Fruit fly (Drosophila melanogaster): Measurements from ENCODE around the gene CG32191.

Gene CG32191

dm6 chr3L:17846982-17847355, 38.0 kb upstream of the CG32191 start:
- peak; percentile 46 for TF ChIP-seq Eip78C (GFP tag)
- TF ChIP-seq CG7368 (GFP tag; optimal IDR thresholded peaks at IDR 0.05): no peak
- no peak for TF ChIP-seq CG6854 (GFP tag; optimal IDR thresholded peaks at IDR 0.05)
- no peak for TF ChIP-seq fkh (GFP tag; optimal IDR thresholded peaks at IDR 0.05)
- TF ChIP-seq CG16779 (tag; optimal IDR thresholded peaks at IDR 0.05): no peak
- TF ChIP-seq esn (GFP tag; optimal IDR thresholded peaks at IDR 0.05): peak; percentile 15
- no peak for TF ChIP-seq Hr38 (GFP tag; optimal IDR thresholded peaks at IDR 0.05)
- no peak for TF ChIP-seq Sox14 (GFP tag; optimal IDR thresholded peaks at IDR 0.05)
- TF ChIP-seq Met (GFP tag; optimal IDR thresholded peaks at IDR 0.05): no peak
- TF ChIP-seq CG8119 (GFP tag; IDR thresholded peaks at IDR 0.05): no peak
- TF ChIP-seq vri (GFP tag; optimal IDR thresholded peaks at IDR 0.05): peak; percentile 87
- no peak for TF ChIP-seq Eip75B (GFP tag; optimal IDR thresholded peaks at IDR 0.05)
- peak; percentile 0 for TF ChIP-seq CG31627 (GFP tag; optimal IDR thresholded peaks at IDR 0.05)
- no peak for TF ChIP-seq CG10669 (GFP tag; optimal IDR thresholded peaks at IDR 0.05)
- no peak for TF ChIP-seq CG4318 (GFP tag; optimal IDR thresholded peaks at IDR 0.05)

- TF ChIP-seq CG16779 (tag; optimal IDR thresholded peaks at IDR 0.05): no peak
- no peak for TF ChIP-seq CG8319 (GFP tag; optimal IDR thresholded peaks at IDR 0.05)
- no peak for TF ChIP-seq Hr39 (GFP tag; optimal IDR thresholded peaks at IDR 0.05)
- TF ChIP-seq Hr4 (GFP tag; optimal IDR thresholded peaks at IDR 0.05): no peak
- peak; percentile 69 for TF ChIP-seq svp (GFP tag)
- TF ChIP-seq spab (GFP tag; optimal IDR thresholded peaks at IDR 0.05): no peak
- no peak for TF ChIP-seq Smox (GFP tag; optimal IDR thresholded peaks at IDR 0.05)
- peak; percentile 23 for TF ChIP-seq vri (GFP tag; optimal IDR thresholded peaks at IDR 0.05)
- TF ChIP-seq cyc (GFP tag; optimal IDR thresholded peaks at IDR 0.05): peak; percentile 2
- no peak for TF ChIP-seq Gug (GFP tag; IDR thresholded peaks at IDR 0.05)
- TF ChIP-seq Eip75B (GFP tag; optimal IDR thresholded peaks at IDR 0.05): no peak
- TF ChIP-seq Eip78C (GFP tag): peak; percentile 56
- no peak for TF ChIP-seq CG31627 (GFP tag; optimal IDR thresholded peaks at IDR 0.05)
- peak; percentile 19 for TF ChIP-seq lz (GFP tag; optimal IDR thresholded peaks at IDR 0.05)
- no peak for TF ChIP-seq pdm3 (GFP tag; optimal IDR thresholded peaks at IDR 0.05)
- TF ChIP-seq salr (GFP tag; optimal IDR thresholded peaks at IDR 0.05): no peak
- TF ChIP-seq CG15336 (GFP tag; IDR thresholded peaks at IDR 0.05): peak; percentile 51; the same call in 1 of the 2 replicates
- TF ChIP-seq CG11762 (GFP tag; optimal IDR thresholded peaks at IDR 0.05; ENCODE audit: insufficient read depth): no peak
- peak; percentile 29; the same call in 1 of the 3 replicates for TF ChIP-seq eg (GFP tag; IDR thresholded peaks at IDR 0.05)
- peak in 1 of 2 experiments; percentile 64 for TF ChIP-seq ss (GFP tag; optimal IDR thresholded peaks at IDR 0.05)
- TF ChIP-seq CG9139 (GFP tag; optimal IDR thresholded peaks at IDR 0.05): no peak
- TF ChIP-seq esn (GFP tag; optimal IDR thresholded peaks at IDR 0.05): peak; percentile 20
- no peak for TF ChIP-seq Met (GFP tag; optimal IDR thresholded peaks at IDR 0.05)
- no peak for TF ChIP-seq Ets96B (tag; optimal IDR thresholded peaks at IDR 0.05)
- no peak for TF ChIP-seq CG11294 (GFP tag; IDR thresholded peaks at IDR 0.05)
- peak; percentile 79 for TF ChIP-seq CG6854 (GFP tag; optimal IDR thresholded peaks at IDR 0.05)
- TF ChIP-seq CG10669 (GFP tag; optimal IDR thresholded peaks at IDR 0.05): no peak
- TF ChIP-seq CG1621 (tag; optimal IDR thresholded peaks at IDR 0.05): peak; percentile 10
- peak; percentile 46; the same call in 1 of the 3 replicates for TF ChIP-seq CG6163 (GFP tag; IDR thresholded peaks at IDR 0.05)
- TF ChIP-seq CG8119 (GFP tag; IDR thresholded peaks at IDR 0.05): peak; percentile 33; the same call in 1 of the 3 replicates
- TF ChIP-seq CG3919 (GFP tag; optimal IDR thresholded peaks at IDR 0.05): no peak
- peak; percentile 7 for TF ChIP-seq CG8632 (GFP tag; optimal IDR thresholded peaks at IDR 0.05)
Observed at dm6 chr3L:17846169-17846981, 37.4 kb upstream of the CG32191 start, which contains the start of the genes MED19 and CG7430. TSS of gene MED19 (minus strand) at chr3L:17846501. TSS of gene CG7430 (plus strand) at chr3L:17846916.
